Fruit fly (Drosophila melanogaster) S2 (cell line): Measurements from ENCODE around the gene ppk7.

Source experiments
- CG8478 ChIP-seq: fragments of >200 bp; optimal IDR thresholded peaks from 2 replicates; lab custom pipeline; 2018
- CTCF ChIP-seq, 2 experiments: fragments of >200 bp; optimal IDR thresholded peaks; 2 replicates each; lab custom pipeline; 2018

The ppk7 gene

dm6 chr2L:6356686-6357362 lies 2.7 kb upstream of the ppk7 start:
- peak; percentile 89 to 91 for TF ChIP-seq CTCF (optimal IDR thresholded peaks at IDR 0.05; lab: Kevin White, UChicago)
- no peak for TF ChIP-seq CG8478 (lab: Kevin White, UChicago)

- no peak for TF ChIP-seq CTCF (optimal IDR thresholded peaks at IDR 0.05; lab: Kevin White, UChicago)
- no peak for TF ChIP-seq CG8478 (lab: Kevin White, UChicago)
Measured at dm6 chr2L:6356134-6356533, 2.0 kb upstream of the ppk7 start.

dm6 chr2L:6354656-6355055 lies 525 bp upstream of the ppk7 start, which contains the start of gene ppk14:
Gene ppk14, plus strand, starts transcription at chr2L:6354956.
- TF ChIP-seq CTCF (optimal IDR thresholded peaks at IDR 0.05; lab: Kevin White, UChicago) (no peak), CG8478 (lab: Kevin White, UChicago) (no peak)

dm6 chr2L:6351809-6352182 lies 2.3 kb downstream of the ppk7 start:
- TF ChIP-seq CG8478 (lab: Kevin White, UChicago) (no peak), CTCF (optimal IDR thresholded peaks at IDR 0.05; lab: Kevin White, UChicago) (no peak)

dm6 chr2L:6350984-6351808 lies 2.9 kb downstream of the ppk7 start, which contains the start of gene CG9498:
Gene CG9498, minus strand, starts transcription at chr2L:6351034.
- TF ChIP-seq CTCF (optimal IDR thresholded peaks at IDR 0.05; lab: Kevin White, UChicago) (no peak), CG8478 (lab: Kevin White, UChicago) (no peak)

dm6 chr2L:6348327-6348726 lies 5.8 kb downstream of the ppk7 start, which contains the start of gene CG9497:
Gene CG9497, minus strand, starts transcription at chr2L:6348427.
- no peak for TF ChIP-seq CTCF (optimal IDR thresholded peaks at IDR 0.05; lab: Kevin White, UChicago)
- no peak for TF ChIP-seq CG8478 (lab: Kevin White, UChicago)

- TF ChIP-seq CG8478 (lab: Kevin White, UChicago) (no peak), CTCF (optimal IDR thresholded peaks at IDR 0.05; lab: Kevin White, UChicago) (peak in 1 of 2 experiments; percentile 35)
Measured at dm6 chr2L:6343084-6343873, 10.9 kb downstream of the ppk7 start.

dm6 chr2L:6341246-6341645 lies 12.9 kb downstream of the ppk7 start:
- TF ChIP-seq CG8478 (lab: Kevin White, UChicago) = no peak
- no peak for TF ChIP-seq CTCF (optimal IDR thresholded peaks at IDR 0.05; lab: Kevin White, UChicago)

- TF ChIP-seq CG8478 (lab: Kevin White, UChicago) (no peak), CTCF (optimal IDR thresholded peaks at IDR 0.05; lab: Kevin White, UChicago) (no peak)
Measured at dm6 chr2L:6340222-6340725, 13.9 kb downstream of the ppk7 start.

dm6 chr2L:6339010-6339897 lies 14.9 kb downstream of the ppk7 start:
- TF ChIP-seq CTCF (optimal IDR thresholded peaks at IDR 0.05; lab: Kevin White, UChicago) (peak; percentile 20 to 23), CG8478 (lab: Kevin White, UChicago) (no peak)

- TF ChIP-seq CTCF (optimal IDR thresholded peaks at IDR 0.05; lab: Kevin White, UChicago) (peak; percentile 94 to 98), CG8478 (lab: Kevin White, UChicago) (no peak)
Measured at dm6 chr2L:6338367-6338975, 15.7 kb downstream of the ppk7 start, which contains the start of the genes Pez and Cpr. Gene Pez, minus strand, starts transcription at chr2L:6338671. Gene Cpr, plus strand, starts transcription at chr2L:6338836.

dm6 chr2L:6337843-6338366 lies 16.2 kb downstream of the ppk7 start:
- TF ChIP-seq CTCF (optimal IDR thresholded peaks at IDR 0.05; lab: Kevin White, UChicago) = no peak
- TF ChIP-seq CG8478 (lab: Kevin White, UChicago) = no peak

- TF ChIP-seq CG8478 (lab: Kevin White, UChicago) = no peak
- TF ChIP-seq CTCF (optimal IDR thresholded peaks at IDR 0.05; lab: Kevin White, UChicago) = no peak
Measured at dm6 chr2L:6324386-6324744, 29.8 kb downstream of the ppk7 start.
